Worm (Caenorhabditis elegans) whole organism, L3 larva: ENCODE measurements around the gene sam-10.
A peak's percentile ranks its signal among the peaks of the same experiment; 100 is the strongest.

Source experiments
- R02D3.7 ChIP-seq: fragments of 150-350 bp; optimal IDR thresholded peaks from 2 replicates; lab custom pipeline; 2014; ENCODE audit warnings: missing biosample characterization, missing genetic modification characterization
- aly-2 ChIP-seq: fragments of 150-350 bp; optimal IDR thresholded peaks from 2 replicates; lab custom pipeline; 2014; ENCODE audit warnings: missing biosample characterization, missing genetic modification characterization
- ama-1 ChIP-seq: fragments of 150-350 bp; optimal IDR thresholded peaks from 2 replicates; lab custom pipeline; 2018
- ceh-16 ChIP-seq: sonication (generic microtip); optimal IDR thresholded peaks from 2 replicates; lab custom pipeline; 2017; ENCODE audit warnings: missing biosample characterization, missing genetic modification characterization
- ceh-28 ChIP-seq: fragments of 150-350 bp; optimal IDR thresholded peaks from 2 replicates; lab custom pipeline; 2014; ENCODE audit warnings: missing biosample characterization, missing genetic modification reagents, missing genetic modification characterization
- ceh-82 ChIP-seq: fragments of 150-350 bp; optimal IDR thresholded peaks from 2 replicates; lab custom pipeline; 2014; ENCODE audit warnings: missing biosample characterization, missing genetic modification characterization
- daf-12 ChIP-seq: fragments of 150-350 bp; optimal IDR thresholded peaks from 2 replicates; lab custom pipeline; 2014; ENCODE audit warnings: missing biosample characterization, missing genetic modification reagents, missing genetic modification characterization
- egl-27 ChIP-seq: sonication (generic microtip); optimal IDR thresholded peaks from 4 replicates; lab custom pipeline; 2017; ENCODE audit warnings: missing biosample characterization, missing genetic modification reagents, missing genetic modification characterization
- egl-5 ChIP-seq: fragments of 150-350 bp; optimal IDR thresholded peaks from 2 replicates; lab custom pipeline; 2017; ENCODE audit warnings: missing biosample characterization, missing genetic modification reagents, missing genetic modification characterization, inconsistent platforms
- eor-1 ChIP-seq, 2 experiments: fragments of 150-350 bp; optimal IDR thresholded peaks; 2 replicates each; lab custom pipeline; 2014 to 2018; ENCODE audit warnings: missing biosample characterization in 2 of 2, missing genetic modification characterization in 2 of 2
- fkh-2 ChIP-seq: fragments of 150-350 bp; optimal IDR thresholded peaks from 2 replicates; lab custom pipeline; 2014; ENCODE audit warnings: missing biosample characterization, missing genetic modification reagents, missing genetic modification characterization
- fos-1 ChIP-seq: fragments of 150-350 bp; optimal IDR thresholded peaks from 2 replicates; lab custom pipeline; 2014; ENCODE audit warnings: missing biosample characterization, missing genetic modification characterization
- hmg-11 ChIP-seq: sonication (generic microtip); optimal IDR thresholded peaks from 2 replicates; lab custom pipeline; 2016; ENCODE audit warnings: missing genetic modification characterization, missing compliant biosample characterization
- jun-1 ChIP-seq: fragments of 150-350 bp; optimal IDR thresholded peaks from 2 replicates; lab custom pipeline; 2014; ENCODE audit warnings: missing biosample characterization, missing genetic modification reagents, missing genetic modification characterization
- lin-15B ChIP-seq: fragments of 150-350 bp; optimal IDR thresholded peaks from 2 replicates; lab custom pipeline; 2014; ENCODE audit warnings: missing biosample characterization, missing genetic modification characterization
- lin-39 ChIP-seq: fragments of 150-350 bp; optimal IDR thresholded peaks from 2 replicates; lab custom pipeline; 2018; ENCODE audit warnings: missing biosample characterization, missing genetic modification reagents, missing genetic modification characterization
- lsy-12 ChIP-seq: sonication (generic microtip); optimal IDR thresholded peaks from 2 replicates; lab custom pipeline; 2016; ENCODE audit warnings: mild to moderate bottlenecking, missing genetic modification characterization, missing compliant biosample characterization
- mml-1 ChIP-seq: fragments of 150-350 bp; sonication (generic microtip); optimal IDR thresholded peaks from 3 replicates; lab custom pipeline; 2014; ENCODE audit warnings: missing biosample characterization, missing genetic modification characterization
- nfya-1 ChIP-seq: sonication (generic microtip); optimal IDR thresholded peaks from 2 replicates; lab custom pipeline; 2017; ENCODE audit warnings: missing genetic modification characterization, mild to moderate bottlenecking, missing compliant biosample characterization, antibody characterized with exemption, moderate library complexity; ENCODE audit not compliant: insufficient read depth
- nhr-11 ChIP-seq: fragments of 150-350 bp; optimal IDR thresholded peaks from 2 replicates; lab custom pipeline; 2014; ENCODE audit warnings: missing biosample characterization, missing genetic modification characterization
- nhr-12 ChIP-seq: fragments of 150-350 bp; optimal IDR thresholded peaks from 2 replicates; lab custom pipeline; 2014; ENCODE audit warnings: missing biosample characterization, missing genetic modification characterization
- nhr-23 ChIP-seq: fragments of 150-350 bp; optimal IDR thresholded peaks from 2 replicates; lab custom pipeline; 2014; ENCODE audit warnings: missing biosample characterization, missing genetic modification reagents, missing genetic modification characterization
- nhr-25 ChIP-seq: sonication (generic microtip); optimal IDR thresholded peaks from 2 replicates; lab custom pipeline; 2017; ENCODE audit warnings: missing biosample characterization, missing genetic modification characterization
- nhr-43 ChIP-seq: sonication (generic microtip); optimal IDR thresholded peaks from 2 replicates; lab custom pipeline; 2016; ENCODE audit warnings: mild to moderate bottlenecking, missing genetic modification characterization, missing compliant biosample characterization; ENCODE audit not compliant: poor library complexity, severe bottlenecking
- nhr-67 ChIP-seq: fragments of 150-350 bp; optimal IDR thresholded peaks from 2 replicates; lab custom pipeline; 2014; ENCODE audit warnings: missing biosample characterization, missing genetic modification characterization
- nhr-76 ChIP-seq: fragments of 150-350 bp; sonication (generic microtip); optimal IDR thresholded peaks from 5 replicates; lab custom pipeline; 2014; ENCODE audit warnings: missing biosample characterization, missing genetic modification characterization
- nhr-77 ChIP-seq: fragments of 150-350 bp; optimal IDR thresholded peaks from 2 replicates; lab custom pipeline; 2014; ENCODE audit warnings: missing biosample characterization, missing genetic modification characterization
- pha-4 ChIP-seq: fragments of 150-350 bp; optimal IDR thresholded peaks from 2 replicates; lab custom pipeline; 2014; ENCODE audit warnings: missing biosample characterization, missing genetic modification reagents, missing genetic modification characterization
- pqm-1 ChIP-seq: fragments of 150-350 bp; optimal IDR thresholded peaks from 2 replicates; lab custom pipeline; 2017; ENCODE audit warnings: missing biosample characterization, missing genetic modification characterization, inconsistent platforms
- skn-1 ChIP-seq: fragments of 150-350 bp; optimal IDR thresholded peaks from 2 replicates; lab custom pipeline; 2014; ENCODE audit warnings: missing biosample characterization, missing genetic modification characterization
- snpc-4 ChIP-seq: fragments of 150-350 bp; optimal IDR thresholded peaks from 2 replicates; lab custom pipeline; 2014; ENCODE audit warnings: missing biosample characterization, missing genetic modification characterization
- tbx-2 ChIP-seq: sonication (generic microtip); optimal IDR thresholded peaks from 2 replicates; lab custom pipeline; 2016; ENCODE audit warnings: mild to moderate bottlenecking, missing genetic modification characterization, missing compliant biosample characterization
- unc-62 ChIP-seq: fragments of 150-350 bp; sonication (generic microtip); optimal IDR thresholded peaks from 4 replicates; lab custom pipeline; 2014; ENCODE audit warnings: missing biosample characterization, missing genetic modification reagents, missing genetic modification characterization
- zag-1 ChIP-seq: fragments of 150-350 bp; optimal IDR thresholded peaks from 2 replicates; lab custom pipeline; 2014; ENCODE audit warnings: missing biosample characterization, missing genetic modification characterization
- ztf-11 ChIP-seq: fragments of 150-350 bp; optimal IDR thresholded peaks from 2 replicates; lab custom pipeline; 2014; ENCODE audit warnings: missing biosample characterization, missing genetic modification characterization
- ztf-4 ChIP-seq: fragments of 150-350 bp; optimal IDR thresholded peaks from 2 replicates; lab custom pipeline; 2014; ENCODE audit warnings: missing biosample characterization, missing genetic modification characterization

sam-10 gene

ce11 chrII:13330359-13330758, at the start of gene sam-10:
TSS of gene sam-10 (minus strand) at chrII:13330525.
- TF ChIP-seq ama-1 (lab: Kevin White, UChicago) (no peak), lsy-12 (tag; lab: Kevin White, UChicago) (no peak), nhr-23 (tag; lab: Kevin White, UChicago) (no peak), pha-4 (tag; lab: Kevin White, UChicago) (no peak)

ce11 chrII:13376112-13376511, 45.8 kb upstream of the sam-10 start, which contains the start of gene Y48C3A.12:
TSS of gene Y48C3A.12 (plus strand) at chrII:13376412.
- TF ChIP-seq ceh-82 (tag; lab: Kevin White, UChicago) (no peak), ceh-28 (tag; lab: Kevin White, UChicago) (no peak), nhr-43 (no peak), skn-1 (tag; lab: Kevin White, UChicago) (no peak), fkh-2 (tag; lab: Kevin White, UChicago) (no peak), pha-4 (tag; lab: Kevin White, UChicago) (no peak), nhr-67 (tag; lab: Kevin White, UChicago) (no peak), nhr-76 (tag; lab: Kevin White, UChicago) (no peak), lin-39 (tag; lab: Kevin White, UChicago) (no peak), jun-1 (no peak)
- TF ChIP-seq, all 47 proteins: peak for 0

ce11 chrII:13369231-13369630, 38.9 kb upstream of the sam-10 start, which contains the start of gene Y48C3A.20:
TSS of gene Y48C3A.20 (plus strand) at chrII:13369607.
- TF ChIP-seq ztf-11 (tag; lab: Kevin White, UChicago) (no peak), zag-1 (tag; lab: Kevin White, UChicago) (no peak), R02D3.7 (tag; lab: Kevin White, UChicago) (no peak), nhr-23 (tag; lab: Kevin White, UChicago) (peak; percentile 62), ztf-4 (peak; percentile 15), jun-1 (peak; percentile 13), unc-62 (GFP tag; lab: Kevin White, UChicago) (no peak), pqm-1 (peak; percentile 23), tbx-2 (tag; lab: Kevin White, UChicago) (no peak), ceh-16 (tag; lab: Kevin White, UChicago) (no peak), ama-1 (lab: Kevin White, UChicago) (no peak), eor-1 (tag; optimal IDR thresholded peaks at IDR 0.05; lab: Kevin White, UChicago) (peak in 1 of 2 experiments; percentile 40), skn-1 (tag; lab: Kevin White, UChicago) (peak; percentile 36), ceh-28 (tag; lab: Kevin White, UChicago) (peak; percentile 60), snpc-4 (peak; percentile 72), daf-12 (no peak), lin-15B (peak; percentile 54), mml-1 (tag; lab: Kevin White, UChicago) (no peak), ceh-82 (tag; lab: Kevin White, UChicago) (no peak), lin-39 (tag; lab: Kevin White, UChicago) (peak; percentile 54), egl-5 (peak; percentile 58), nhr-77 (no peak), nfya-1 (peak; percentile 76), pha-4 (tag; lab: Kevin White, UChicago) (peak; percentile 87), nhr-25 (tag; lab: Kevin White, UChicago) (peak; percentile 5), nhr-43 (no peak), nhr-11 (tag; lab: Kevin White, UChicago) (no peak), nhr-12 (no peak), hmg-11 (tag; lab: Kevin White, UChicago) (peak; percentile 74), aly-2 (tag; lab: Kevin White, UChicago) (no peak)

ce11 chrII:13367784-13368183, 37.5 kb upstream of the sam-10 start:
- TF ChIP-seq nfya-1 (no peak), nhr-25 (tag; lab: Kevin White, UChicago) (no peak), jun-1 (no peak), ama-1 (lab: Kevin White, UChicago) (no peak), lsy-12 (tag; lab: Kevin White, UChicago) (no peak), fos-1 (no peak), nhr-67 (tag; lab: Kevin White, UChicago) (no peak), R02D3.7 (tag; lab: Kevin White, UChicago) (no peak), ceh-82 (tag; lab: Kevin White, UChicago) (no peak), nhr-11 (tag; lab: Kevin White, UChicago) (no peak), egl-27 (tag; lab: Kevin White, UChicago) (no peak)
